Worm (Caenorhabditis elegans) whole organism, young adult: ENCODE results near the gene atln-1.

Source experiments
- B0035.1 ChIP-seq: sonication (generic microtip); optimal IDR thresholded peaks from 2 replicates; lab custom pipeline; 2016; ENCODE audit warnings: missing genetic modification characterization, mild to moderate bottlenecking, missing compliant biosample characterization, missing genotype, missing genetic modification reagents
- F39B2.1 ChIP-seq: fragments of 200-800 bp; sonication (Bioruptor generic); IDR thresholded peaks from 2 replicates; pipeline ENCODE4 v1.3.6; 2022; ENCODE audit warnings: missing genetic modification reagents, missing genetic modification characterization, missing compliant biosample characterization
- T26A5.8 ChIP-seq: sonication (generic microtip); optimal IDR thresholded peaks from 2 replicates; lab custom pipeline; 2016; ENCODE audit warnings: missing genetic modification characterization, missing compliant biosample characterization
- Y79H2A.3 ChIP-seq: fragments of 200-800 bp; sonication (Bioruptor generic); conservative IDR thresholded peaks from 2 replicates; pipeline ENCODE4 v1.3.6; 2022; ENCODE audit warnings: missing genetic modification reagents, missing genetic modification characterization, missing compliant biosample characterization
- dpl-1 ChIP-seq: fragments of 150-350 bp; optimal IDR thresholded peaks from 2 replicates; lab custom pipeline; 2014; ENCODE audit warnings: missing biosample characterization, missing genetic modification reagents, missing genetic modification characterization
- efl-1 ChIP-seq: fragments of 150-350 bp; optimal IDR thresholded peaks from 2 replicates; lab custom pipeline; 2014; ENCODE audit warnings: missing biosample characterization, missing genetic modification reagents, missing genetic modification characterization
- him-1 ChIP-seq: sonication (generic microtip); optimal IDR thresholded peaks from 2 replicates; lab custom pipeline; 2016; ENCODE audit warnings: missing genotype, missing genetic modification reagents, missing genetic modification characterization, missing compliant biosample characterization
- lir-1 ChIP-seq: fragments of 200-800 bp; sonication (Bioruptor generic); conservative IDR thresholded peaks from 2 replicates; pipeline ENCODE4 v1.3.6; 2022; ENCODE audit warnings: missing genetic modification reagents, missing genetic modification characterization, missing compliant biosample characterization
- pha-4 ChIP-seq: fragments of 150-350 bp; sonication (generic microtip); optimal IDR thresholded peaks from 2 replicates; lab custom pipeline; 2014; ENCODE audit warnings: missing biosample characterization, missing genetic modification reagents, missing genetic modification characterization
- snpc-4 ChIP-seq, 5 experiments: fragments of 150-350 bp in 1 of 5; sonication (generic microtip) in 4 of 5; optimal IDR thresholded peaks; 2 replicates each; lab custom pipeline; 2014 to 2018; ENCODE audit warnings: missing genetic modification characterization in 5 of 5, missing biosample characterization in 3 of 5, antibody characterized with exemption in 2 of 5, mild to moderate bottlenecking in 2 of 5, missing compliant biosample characterization in 2 of 5, missing genotype in 2 of 5, moderate library complexity in 2 of 5, missing genetic modification reagents in 1 of 5
- unc-62 ChIP-seq: fragments of 150-350 bp; optimal IDR thresholded peaks from 2 replicates; lab custom pipeline; 2014; ENCODE audit warnings: missing biosample characterization, missing genetic modification reagents, missing genetic modification characterization
- ztf-25 ChIP-seq: fragments of 200-800 bp; sonication (Bioruptor generic); IDR thresholded peaks from 2 replicates; pipeline ENCODE4 v1.3.6; 2022; ENCODE audit warnings: missing genetic modification reagents, missing genetic modification characterization, missing compliant biosample characterization

DNA sequence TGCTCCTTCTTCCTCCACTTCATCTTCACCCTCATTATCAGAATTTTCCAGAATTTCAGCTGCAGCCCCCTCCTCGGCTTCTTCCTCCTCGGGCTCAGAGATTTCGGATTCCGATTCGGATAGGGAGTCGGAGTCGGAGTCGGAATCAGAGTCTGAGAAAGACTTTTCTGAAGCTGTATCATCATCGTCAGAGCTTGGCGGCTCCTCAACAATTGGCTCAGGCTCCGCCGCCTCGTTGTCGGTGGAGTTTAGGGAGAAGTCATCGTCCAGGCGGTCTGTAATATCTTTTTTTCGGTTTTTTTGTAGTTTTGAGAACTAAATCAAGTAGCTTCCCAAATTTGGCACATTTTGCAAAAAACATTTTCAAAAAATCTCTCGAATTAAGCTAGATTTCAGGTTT is 17.7 kb upstream of the atln-1 start:
- TF ChIP-seq T26A5.8 (tag; lab: Kevin White, UChicago) = no peak
- TF ChIP-seq lir-1 (GFP tag; lab: Robert Waterston, UW) = no peak
- no peak for TF ChIP-seq unc-62 (GFP tag; lab: Kevin White, UChicago)
- no peak for TF ChIP-seq him-1 (tag; lab: Kevin White, UChicago)
- no peak for TF ChIP-seq B0035.1 (tag; lab: Kevin White, UChicago)
- no peak for TF ChIP-seq snpc-4 (GFP tag; optimal IDR thresholded peaks at IDR 0.05; lab: Kevin White, UChicago)
- TF ChIP-seq snpc-4 (tag; optimal IDR thresholded peaks at IDR 0.05; lab: Kevin White, UChicago) = no peak
- no peak for TF ChIP-seq Y79H2A.3 (GFP tag; lab: Robert Waterston, UW)
- no peak for TF ChIP-seq dpl-1
- TF ChIP-seq efl-1 (GFP tag; lab: Kevin White, UChicago) = no peak
- no peak for TF ChIP-seq F39B2.1 (GFP tag; lab: Robert Waterston, UW)
- TF ChIP-seq ztf-25 (GFP tag; lab: Robert Waterston, UW) = no peak
- no peak for TF ChIP-seq pha-4
